Fruit fly (Drosophila melanogaster): ENCODE results near the gene CG43783.

CG43783 gene

DNA sequence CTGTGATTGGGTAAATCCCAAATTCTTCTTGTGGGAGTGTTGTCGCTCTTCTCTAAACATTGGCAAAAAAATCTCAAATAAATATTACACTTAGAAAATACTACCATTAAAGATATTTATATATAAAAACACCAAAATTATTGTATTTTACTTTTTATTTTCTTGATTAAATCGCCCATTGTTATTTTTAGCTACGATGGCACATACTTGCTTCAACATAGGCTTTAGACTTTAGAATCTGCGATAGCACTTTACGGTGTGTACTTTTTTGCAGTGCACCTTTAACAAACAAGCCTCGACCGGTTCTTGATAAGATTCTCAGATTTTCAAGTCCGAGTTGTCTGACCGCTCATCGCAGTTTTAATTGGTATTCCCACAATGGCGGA lies 569 bp upstream of the CG43783 start, which contains the start of gene GNBP3 (continued):
- peak; percentile 83 for TF ChIP-seq Rfx (GFP tag; IDR thresholded peaks at IDR 0.05)
- no peak for TF ChIP-seq CG7745 (tag; optimal IDR thresholded peaks at IDR 0.05)
- TF ChIP-seq Nf-YC (tag; optimal IDR thresholded peaks at IDR 0.05): peak; percentile 22
- TF ChIP-seq Asciz (GFP tag; optimal IDR thresholded peaks at IDR 0.05): peak; percentile 42
- no peak for TF ChIP-seq wek (GFP tag; optimal IDR thresholded peaks at IDR 0.05)
- peak; percentile 38 for TF ChIP-seq Ets65A (GFP tag)
- peak; percentile 65 for TF ChIP-seq lab (GFP tag; optimal IDR thresholded peaks at IDR 0.05)
- TF ChIP-seq dysf (GFP tag; IDR thresholded peaks at IDR 0.05): peak; percentile 68
- peak; percentile 16 for TF ChIP-seq CG13624 (GFP tag; optimal IDR thresholded peaks at IDR 0.05)
- TF ChIP-seq CG4854 (GFP tag; optimal IDR thresholded peaks at IDR 0.05): peak; percentile 67
- peak; percentile 82 for TF ChIP-seq CG15696 (tag; optimal IDR thresholded peaks at IDR 0.05)
- peak; percentile 60 for TF ChIP-seq CG15601 (tag; optimal IDR thresholded peaks at IDR 0.05)
- TF ChIP-seq HHEX (GFP tag; optimal IDR thresholded peaks at IDR 0.05): peak; percentile 77
- TF ChIP-seq CG14050 (GFP tag; IDR thresholded peaks at IDR 0.05): no peak
- no peak for TF ChIP-seq Oaz (GFP tag; IDR thresholded peaks at IDR 0.05)
- no peak for TF ChIP-seq vnd (GFP tag; IDR thresholded peaks at IDR 0.05; ENCODE audit: partially characterized antibody)
- peak; percentile 43; the same call in 1 of the 2 replicates for TF ChIP-seq stc (GFP tag; IDR thresholded peaks at IDR 0.05)
- 0 out of 2 replicates have a peak, but pooled peaks have one; percentile 19 for TF ChIP-seq CG6272 (GFP tag; IDR thresholded peaks at IDR 0.05)
- peak; percentile 67 for TF ChIP-seq bcd (GFP tag; optimal IDR thresholded peaks at IDR 0.05)
- TF ChIP-seq odd (GFP tag; optimal IDR thresholded peaks at IDR 0.05): no peak
- peak; percentile 43 for TF ChIP-seq CG15269 (tag; optimal IDR thresholded peaks at IDR 0.05)
- TF ChIP-seq CG7839 (tag; optimal IDR thresholded peaks at IDR 0.05): peak; percentile 67
- TF ChIP-seq B-H2 (GFP tag; optimal IDR thresholded peaks at IDR 0.05): peak; percentile 29
- TF ChIP-seq CG14860 (GFP tag; IDR thresholded peaks at IDR 0.05; ENCODE audit: partially characterized antibody): no peak
- TF ChIP-seq zen (tag; optimal IDR thresholded peaks at IDR 0.05): peak; percentile 3
- no peak for TF ChIP-seq org-1 (GFP tag; optimal IDR thresholded peaks at IDR 0.05)
- peak; percentile 6 for TF ChIP-seq CTCF (GFP tag; optimal IDR thresholded peaks at IDR 0.05)
- peak; percentile 33 for TF ChIP-seq CG9797 (GFP tag; optimal IDR thresholded peaks at IDR 0.05)
- TF ChIP-seq btn (GFP tag; optimal IDR thresholded peaks at IDR 0.05): no peak
- peak; percentile 66 for TF ChIP-seq tin (GFP tag; optimal IDR thresholded peaks at IDR 0.05)
- TF ChIP-seq gsb-n (tag; optimal IDR thresholded peaks at IDR 0.05): peak; percentile 35
- TF ChIP-seq Dbx (GFP tag; IDR thresholded peaks at IDR 0.05): peak; percentile 84
- peak; percentile 31 to 38 for TF ChIP-seq dpn (GFP tag; optimal IDR thresholded peaks at IDR 0.05)
- TF ChIP-seq Oli (tag; optimal IDR thresholded peaks at IDR 0.05): peak; percentile 19
- peak; percentile 44 for TF ChIP-seq CG10209 (GFP tag; optimal IDR thresholded peaks at IDR 0.05)
- TF ChIP-seq CG7987 (GFP tag; optimal IDR thresholded peaks at IDR 0.05): no peak
- peak; percentile 63 for TF ChIP-seq CG12071 (GFP tag; optimal IDR thresholded peaks at IDR 0.05)
- TF ChIP-seq CG7556 (GFP tag; optimal IDR thresholded peaks at IDR 0.05): peak; percentile 46
- TF ChIP-seq Spps (tag; optimal IDR thresholded peaks at IDR 0.05): peak; percentile 71
- TF ChIP-seq Chrac-16 (GFP tag; optimal IDR thresholded peaks at IDR 0.05): peak; percentile 22
- peak; percentile 40 for TF ChIP-seq Hsf (GFP tag; optimal IDR thresholded peaks at IDR 0.05)
- peak; percentile 43 for TF ChIP-seq CG18619 (GFP tag; optimal IDR thresholded peaks at IDR 0.05)
- peak; percentile 37 for TF ChIP-seq CG3407 (GFP tag; optimal IDR thresholded peaks at IDR 0.05)
- TF ChIP-seq Kr (GFP tag; optimal IDR thresholded peaks at IDR 0.05): no peak
- peak; percentile 65; the same call in 1 of the 2 replicates for TF ChIP-seq HLH3B (GFP tag; IDR thresholded peaks at IDR 0.05)
- peak; percentile 74 for TF ChIP-seq CG18476 (GFP tag; optimal IDR thresholded peaks at IDR 0.05)
- peak; percentile 28 for TF ChIP-seq Ssrp (tag; optimal IDR thresholded peaks at IDR 0.05)
- no peak for TF ChIP-seq CG5953 (GFP tag; IDR thresholded peaks at IDR 0.05)
- peak; percentile 50 for TF ChIP-seq nmo (GFP tag; optimal IDR thresholded peaks at IDR 0.05)
- TF ChIP-seq CG10979 (tag; optimal IDR thresholded peaks at IDR 0.05): peak; percentile 55
- TF ChIP-seq gem (tag; optimal IDR thresholded peaks at IDR 0.05): peak; percentile 80

Measured in whole organism, embryonic.